Fruit fly (Drosophila melanogaster) whole organism, embryonic: ENCODE results near the gene CG15330.
A peak's percentile ranks its signal among the peaks of the same experiment; 100 is the strongest.

Experiments
- CG10543 ChIP-seq: fragments of 200-800 bp; sonication (Bioruptor generic); optimal IDR thresholded peaks from 3 replicates; lab custom pipeline; 2017; ENCODE audit warnings: missing biosample characterization, mild to moderate bottlenecking, missing genetic modification characterization, moderate library complexity
- CG16815 ChIP-seq: fragments of 200-800 bp; sonication (Bioruptor generic); optimal IDR thresholded peaks from 3 replicates; lab custom pipeline; 2017; ENCODE audit warnings: missing biosample characterization, mild to moderate bottlenecking, missing genetic modification characterization
- CG33557 ChIP-seq: fragments of 200-800 bp; sonication (Bioruptor generic); optimal IDR thresholded peaks from 2 replicates; lab custom pipeline; 2019; ENCODE audit warnings: missing biosample characterization, mild to moderate bottlenecking, missing genetic modification characterization, moderate library complexity
- CG6175 ChIP-seq: fragments of 200-800 bp; sonication (Bioruptor generic); IDR thresholded peaks from 3 replicates; pipeline ENCODE4 v1.3.6; 2022; ENCODE audit warnings: missing biosample characterization, missing genetic modification characterization
- Dfd ChIP-seq, 2 experiments: fragments of >200 bp; optimal IDR thresholded peaks; 2 replicates each; lab custom pipeline; 2017; ENCODE audit warnings: missing biosample characterization in 2 of 2, missing genetic modification characterization in 2 of 2
- Fer3 ChIP-seq: fragments of 200-800 bp; sonication (Bioruptor generic); optimal IDR thresholded peaks from 2 replicates; lab custom pipeline; 2018; ENCODE audit warnings: missing biosample characterization, mild to moderate bottlenecking, missing genetic modification characterization, moderate library complexity
- Hr51 ChIP-seq, 2 experiments: fragments of 200-800 bp; sonication (Bioruptor generic); optimal IDR thresholded peaks; 2 replicates in 1 of 2; 3 replicates in 1 of 2; lab custom pipeline; 2016 to 2018; ENCODE audit warnings: missing biosample characterization in 2 of 2, missing genetic modification characterization in 2 of 2, mild to moderate bottlenecking in 1 of 2, moderate library complexity in 1 of 2
- Sin3A ChIP-seq: fragments of >200 bp; optimal IDR thresholded peaks from 2 replicates; lab custom pipeline; 2018
- ato ChIP-seq: fragments of 200-800 bp; sonication (Bioruptor generic); IDR thresholded peaks from 2 replicates; pipeline ENCODE4 v1.3.6; 2022; ENCODE audit warnings: missing biosample characterization, missing genetic modification characterization; ENCODE audit not compliant: partially characterized antibody
- ftz-f1 ChIP-seq: fragments of 200-800 bp; sonication (Bioruptor generic); optimal IDR thresholded peaks from 2 replicates; lab custom pipeline; 2016; ENCODE audit warnings: missing biosample characterization, missing genetic modification characterization
- sisA ChIP-seq: fragments of 200-800 bp; sonication (Bioruptor generic); IDR thresholded peaks from 2 replicates; pipeline ENCODE4 v1.3.6; 2022; ENCODE audit warnings: missing biosample characterization, missing genetic modification characterization

DNA sequence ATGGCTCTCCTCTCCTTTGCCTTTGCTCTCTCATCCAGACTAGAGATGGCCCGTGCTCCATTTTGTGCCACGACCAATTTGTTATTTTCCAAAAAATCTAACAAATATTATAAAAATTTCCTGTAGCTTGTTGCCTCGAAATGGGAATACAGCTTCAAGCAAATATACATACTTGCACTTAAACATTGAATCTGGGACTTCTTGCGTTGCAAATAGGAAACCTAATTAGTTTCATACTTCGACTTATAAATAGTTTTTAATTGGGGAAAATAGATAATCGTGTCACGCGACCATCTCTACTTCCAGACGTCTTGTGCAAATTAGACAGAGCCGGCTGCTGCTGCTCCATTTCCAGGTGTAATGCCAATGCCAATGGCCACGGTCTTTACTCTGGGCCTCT, 14.5 kb downstream of the CG15330 start:
- TF ChIP-seq Sin3A (lab: Kevin White, UChicago) (no peak), CG10543 (GFP tag; lab: Kevin White, UChicago) (peak; percentile 33), CG16815 (GFP tag; lab: Kevin White, UChicago) (no peak), sisA (peak; percentile 38; the same call in 1 of the 2 replicates), CG6175 (GFP tag; lab: Robert Waterston, UW) (0 out of 3 replicates have a peak, but pooled peaks have one; percentile 26), Fer3 (tag; lab: Kevin White, UChicago) (peak; percentile 57), ftz-f1 (no peak), Dfd (GFP tag; optimal IDR thresholded peaks at IDR 0.05; lab: Kevin White, UChicago) (no peak), CG33557 (GFP tag; lab: Kevin White, UChicago) (peak; percentile 7), Hr51 (GFP tag; optimal IDR thresholded peaks at IDR 0.05; lab: Kevin White, UChicago) (peak in 1 of 2 experiments; percentile 62), ato (GFP tag; lab: Robert Waterston, UW) (no peak)
